Fruit fly (Drosophila melanogaster): ENCODE measurements around the gene CG3631.

CG3631 gene

DNA sequence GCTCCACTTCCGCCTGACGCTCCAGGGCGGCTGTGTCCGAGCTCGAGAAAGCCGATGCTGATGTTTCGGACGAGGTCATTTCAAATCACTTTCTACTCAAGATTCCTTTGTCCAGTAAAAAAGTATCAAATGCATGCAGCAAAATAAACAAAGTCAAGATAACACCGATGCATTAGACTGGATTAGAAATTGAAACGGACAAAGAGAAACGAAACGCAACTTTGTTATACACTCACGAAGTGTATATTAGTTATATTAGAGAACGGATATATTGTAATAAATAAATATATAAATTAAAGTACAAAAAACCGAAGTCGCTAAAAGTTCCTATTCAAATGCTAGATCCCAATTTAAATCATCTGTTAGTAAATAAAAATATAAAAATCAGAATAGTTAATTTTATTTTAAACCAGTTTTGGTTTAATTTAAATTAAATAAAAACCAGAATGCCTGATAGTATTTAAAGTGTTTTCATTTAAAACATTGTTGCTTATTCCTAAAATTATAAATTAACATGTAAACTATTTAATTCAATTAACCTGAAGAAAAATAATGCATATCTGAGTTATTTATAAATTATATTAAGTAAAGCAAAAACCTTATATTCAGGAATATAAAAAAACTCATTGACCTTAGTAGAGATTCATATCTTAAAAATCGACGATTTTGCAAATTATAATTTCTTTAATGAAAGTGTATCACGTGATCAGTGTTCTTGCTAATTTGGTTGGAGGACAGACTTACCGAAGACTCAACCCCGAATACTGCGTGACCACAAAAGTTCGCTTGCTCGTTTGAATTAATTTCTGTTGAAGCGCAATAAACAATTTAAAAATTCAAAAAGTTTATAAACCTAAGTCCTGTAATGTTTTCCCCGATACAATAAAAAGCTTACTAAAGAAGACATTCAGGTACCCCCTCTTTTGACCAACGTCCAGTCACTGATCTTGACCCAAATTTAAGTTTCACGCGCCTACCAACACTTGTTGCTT is 14.8 kb downstream of the CG3631 start, which contains the start of gene Dph2 (continued):
- peak; percentile 59; the same call in 1 of the 3 replicates for TF ChIP-seq CG11093 (GFP tag; IDR thresholded peaks at IDR 0.05)
- no peak for TF ChIP-seq z (GFP tag; IDR thresholded peaks at IDR 0.05)
- TF ChIP-seq onecut (GFP tag; IDR thresholded peaks at IDR 0.05), result peak; percentile 42
- TF ChIP-seq CHES-1-like (GFP tag; optimal IDR thresholded peaks at IDR 0.05), result peak; percentile 27
- no peak for TF ChIP-seq Dip2 (GFP tag; IDR thresholded peaks at IDR 0.05)
- TF ChIP-seq CG2202 (tag; optimal IDR thresholded peaks at IDR 0.05), result peak; percentile 29
- TF ChIP-seq mld (GFP tag; IDR thresholded peaks at IDR 0.05; ENCODE audit: partially characterized antibody), result no peak
- peak; percentile 80 for TF ChIP-seq PHDP (tag; optimal IDR thresholded peaks at IDR 0.05)
- TF ChIP-seq gem (tag; optimal IDR thresholded peaks at IDR 0.05), result peak; percentile 92
- peak; percentile 47; the same call in 1 of the 3 replicates for TF ChIP-seq Mrtf (GFP tag; IDR thresholded peaks at IDR 0.05)
- peak; percentile 42 for TF ChIP-seq CG10543 (GFP tag; optimal IDR thresholded peaks at IDR 0.05)
- no peak for TF ChIP-seq CG1529 (GFP tag; optimal IDR thresholded peaks at IDR 0.05)
- peak; percentile 40 for TF ChIP-seq Chrac-16 (GFP tag; optimal IDR thresholded peaks at IDR 0.05)
- TF ChIP-seq toy (GFP tag; IDR thresholded peaks at IDR 0.05), result peak; percentile 47; the same call in 1 of the 2 replicates
- TF ChIP-seq Rx (GFP tag; IDR thresholded peaks at IDR 0.05), result peak; percentile 45; the same call in 1 of the 2 replicates
- TF ChIP-seq tio (GFP tag; optimal IDR thresholded peaks at IDR 0.05), result no peak
- no peak for TF ChIP-seq nerfin-2 (GFP tag; IDR thresholded peaks at IDR 0.05; ENCODE audit: partially characterized antibody)
- TF ChIP-seq CG10959 (GFP tag; IDR thresholded peaks at IDR 0.05), result peak; percentile 49
- no peak for TF ChIP-seq CG9797 (GFP tag; optimal IDR thresholded peaks at IDR 0.05)
- TF ChIP-seq CG5180 (GFP tag; optimal IDR thresholded peaks at IDR 0.05), result no peak
- no peak for TF ChIP-seq slou (GFP tag; optimal IDR thresholded peaks at IDR 0.05)
- TF ChIP-seq CG16779 (GFP tag; IDR thresholded peaks at IDR 0.05), result no peak
- TF ChIP-seq klu (GFP tag; IDR thresholded peaks at IDR 0.05), result peak; percentile 40; the same call in 1 of the 2 replicates
- peak in 1 of 3 experiments; percentile 73 for TF ChIP-seq lola (GFP tag; optimal IDR thresholded peaks at IDR 0.05)
- peak; percentile 80 for TF ChIP-seq Meics (GFP tag; optimal IDR thresholded peaks at IDR 0.05)
- TF ChIP-seq HHEX (GFP tag; optimal IDR thresholded peaks at IDR 0.05), result peak; percentile 37
- TF ChIP-seq CG2875 (GFP tag; optimal IDR thresholded peaks at IDR 0.05), result no peak
- no peak for TF ChIP-seq vnd (GFP tag; IDR thresholded peaks at IDR 0.05; ENCODE audit: partially characterized antibody)
- peak; percentile 3 for TF ChIP-seq Camta (GFP tag; optimal IDR thresholded peaks at IDR 0.05)
- peak; percentile 77 for TF ChIP-seq CG14710 (tag; optimal IDR thresholded peaks at IDR 0.05)
- TF ChIP-seq Vsx1 (GFP tag; optimal IDR thresholded peaks at IDR 0.05), result no peak
- TF ChIP-seq CG34224 (GFP tag; IDR thresholded peaks at IDR 0.05; ENCODE audit: partially characterized antibody), result no peak
- no peak for TF ChIP-seq ac (GFP tag; optimal IDR thresholded peaks at IDR 0.05)
- TF ChIP-seq pan (optimal IDR thresholded peaks at IDR 0.05), result no peak
- TF ChIP-seq pan (GFP tag; optimal IDR thresholded peaks at IDR 0.05 in 1 of 2, IDR thresholded peaks at IDR 0.05 in 1 of 2), result peak in 1 of 2 experiments; percentile 86
- no peak for TF ChIP-seq Trl (optimal IDR thresholded peaks at IDR 0.05)
- peak; percentile 20 for TF ChIP-seq Trl (GFP tag; optimal IDR thresholded peaks at IDR 0.05)
- TF ChIP-seq Gug (GFP tag; IDR thresholded peaks at IDR 0.05), result peak; percentile 33; the same call in 2 of the 4 replicates
- no peak for TF ChIP-seq pros (GFP tag; optimal IDR thresholded peaks at IDR 0.05)
- TF ChIP-seq Asciz (GFP tag; optimal IDR thresholded peaks at IDR 0.05), result peak; percentile 38
- peak; percentile 76 for TF ChIP-seq CG10979 (tag; optimal IDR thresholded peaks at IDR 0.05)
- TF ChIP-seq CG1792 (GFP tag; optimal IDR thresholded peaks at IDR 0.05), result no peak
- TF ChIP-seq NK7.1 (GFP tag; optimal IDR thresholded peaks at IDR 0.05), result no peak
- peak; percentile 76 for TF ChIP-seq Dp (GFP tag; optimal IDR thresholded peaks at IDR 0.05)
- TF ChIP-seq CG31441 (GFP tag; IDR thresholded peaks at IDR 0.05), result peak; percentile 86
- peak; percentile 23 for TF ChIP-seq CG4424 (GFP tag; optimal IDR thresholded peaks at IDR 0.05)
- TF ChIP-seq ttk (GFP tag; IDR thresholded peaks at IDR 0.05), result peak; percentile 83
- TF ChIP-seq unc-4 (GFP tag; IDR thresholded peaks at IDR 0.05; ENCODE audit: partially characterized antibody), result no peak
